Worm (Caenorhabditis elegans): ENCODE data around the gene T27A8.7.

Gene T27A8.7

ce11 chrX:16049573-16049972 is 5.8 kb upstream of the T27A8.7 start, which contains the start of gene cpd-2:
Gene cpd-2, plus strand, starts transcription at chrX:16049873.
- no peak for TF ChIP-seq lim-6 (tag; optimal IDR thresholded peaks at IDR 0.05)
- TF ChIP-seq unc-42 (tag; optimal IDR thresholded peaks at IDR 0.05): no peak
- no peak for TF ChIP-seq nhr-11 (tag; optimal IDR thresholded peaks at IDR 0.05)
- no peak for TF ChIP-seq ceh-48 (tag; optimal IDR thresholded peaks at IDR 0.05)
- TF ChIP-seq T23F11.4 (GFP tag; optimal IDR thresholded peaks at IDR 0.05): no peak
- no peak for TF ChIP-seq K09A11.1 (tag; optimal IDR thresholded peaks at IDR 0.05; ENCODE audit: insufficient read depth)

- no peak for TF ChIP-seq gmeb-2 (tag; optimal IDR thresholded peaks at IDR 0.05)
- TF ChIP-seq ceh-22 (tag; optimal IDR thresholded peaks at IDR 0.05): peak; percentile 67
- peak; percentile 56 for TF ChIP-seq ceh-34 (tag; optimal IDR thresholded peaks at IDR 0.05)
- TF ChIP-seq elt-4 (tag; optimal IDR thresholded peaks at IDR 0.05): no peak
- no peak for TF ChIP-seq dmd-4 (tag; optimal IDR thresholded peaks at IDR 0.05; ENCODE audit: borderline replicate concordance)
- no peak for TF ChIP-seq hlh-15 (tag; optimal IDR thresholded peaks at IDR 0.05)
- TF ChIP-seq unc-42 (tag; optimal IDR thresholded peaks at IDR 0.05): peak; percentile 89
- TF ChIP-seq ztf-16 (tag; optimal IDR thresholded peaks at IDR 0.05): peak; percentile 58
- TF ChIP-seq ttx-3 (tag; optimal IDR thresholded peaks at IDR 0.05): no peak
- no peak for TF ChIP-seq lim-6 (tag; optimal IDR thresholded peaks at IDR 0.05)
- TF ChIP-seq pha-4 (tag; optimal IDR thresholded peaks at IDR 0.05): no peak
- no peak for TF ChIP-seq odd-2 (tag; optimal IDR thresholded peaks at IDR 0.05)
- no peak for TF ChIP-seq zip-5 (tag; optimal IDR thresholded peaks at IDR 0.05)
- TF ChIP-seq unc-86 (tag; optimal IDR thresholded peaks at IDR 0.05): peak; percentile 28
- no peak for TF ChIP-seq ceh-9 (tag; optimal IDR thresholded peaks at IDR 0.05)
- TF ChIP-seq pat-9 (tag; optimal IDR thresholded peaks at IDR 0.05): no peak
- peak; percentile 95 for TF ChIP-seq ceh-18 (tag; optimal IDR thresholded peaks at IDR 0.05)
- TF ChIP-seq syd-9 (tag; optimal IDR thresholded peaks at IDR 0.05): peak; percentile 71
- TF ChIP-seq tbx-2 (tag; optimal IDR thresholded peaks at IDR 0.05): peak; percentile 78
- no peak for TF ChIP-seq C08G9.2 (tag; optimal IDR thresholded peaks at IDR 0.05)
- peak; percentile 63 for TF ChIP-seq hlh-8 (tag; optimal IDR thresholded peaks at IDR 0.05)
- TF ChIP-seq madf-2 (tag; optimal IDR thresholded peaks at IDR 0.05): no peak
- TF ChIP-seq ceh-19 (GFP tag; optimal IDR thresholded peaks at IDR 0.05): no peak
- peak; percentile 8 for TF ChIP-seq F13H6.1 (tag; optimal IDR thresholded peaks at IDR 0.05)
- TF ChIP-seq C38D4.7 (GFP tag; optimal IDR thresholded peaks at IDR 0.05): no peak
- TF ChIP-seq hlh-30 (tag; optimal IDR thresholded peaks at IDR 0.05; ENCODE audit: insufficient read depth): peak; percentile 33
- peak; percentile 48 for TF ChIP-seq ceh-48 (tag; optimal IDR thresholded peaks at IDR 0.05)
- no peak for TF ChIP-seq sox-4 (tag; optimal IDR thresholded peaks at IDR 0.05)
- TF ChIP-seq pag-3 (tag; optimal IDR thresholded peaks at IDR 0.05; ENCODE audit: borderline replicate concordance): no peak
- TF ChIP-seq tbx-7 (tag; optimal IDR thresholded peaks at IDR 0.05): no peak
- TF ChIP-seq ceh-2 (tag; optimal IDR thresholded peaks at IDR 0.05): peak; percentile 17
- peak; percentile 64 for TF ChIP-seq ets-4 (tag; optimal IDR thresholded peaks at IDR 0.05)
- peak; percentile 99 for TF ChIP-seq sdc-2 (tag; optimal IDR thresholded peaks at IDR 0.05)
- TF ChIP-seq ceh-6 (GFP tag; optimal IDR thresholded peaks at IDR 0.05): no peak
- no peak for TF ChIP-seq che-1 (tag; optimal IDR thresholded peaks at IDR 0.05)
- TF ChIP-seq fkh-10 (GFP tag; optimal IDR thresholded peaks at IDR 0.05): peak; percentile 35
- no peak for TF ChIP-seq eyg-1 (tag; optimal IDR thresholded peaks at IDR 0.05)
- no peak for TF ChIP-seq mec-3 (tag; optimal IDR thresholded peaks at IDR 0.05; ENCODE audit: borderline replicate concordance)
- TF ChIP-seq pha-2 (tag; optimal IDR thresholded peaks at IDR 0.05): no peak
- TF ChIP-seq T23F11.4 (GFP tag; optimal IDR thresholded peaks at IDR 0.05): no peak
- TF ChIP-seq dve-1 (tag; optimal IDR thresholded peaks at IDR 0.05): peak; percentile 87
- TF ChIP-seq hlh-13 (GFP tag; optimal IDR thresholded peaks at IDR 0.05): no peak
- peak; percentile 71 for TF ChIP-seq ceh-30 (tag; optimal IDR thresholded peaks at IDR 0.05)
- no peak for TF ChIP-seq K02D7.2 (tag; optimal IDR thresholded peaks at IDR 0.05)
- no peak for TF ChIP-seq npax-4 (tag; optimal IDR thresholded peaks at IDR 0.05)
- no peak for TF ChIP-seq fax-1 (tag; optimal IDR thresholded peaks at IDR 0.05)
- TF ChIP-seq elt-2 (tag; optimal IDR thresholded peaks at IDR 0.05): peak; percentile 40
- no peak for TF ChIP-seq lin-11 (tag; optimal IDR thresholded peaks at IDR 0.05)
- peak; percentile 81 for TF ChIP-seq ref-2 (tag; optimal IDR thresholded peaks at IDR 0.05)
Measured at ce11 chrX:16056404-16056803, 1.1 kb downstream of the T27A8.7 start.
